Worm (Caenorhabditis elegans) whole organism, young adult: Measurements from ENCODE around the gene T01D1.5.
A peak's percentile ranks its signal among the peaks of the same experiment; 100 is the strongest.

Experiments used
- B0019.2 ChIP-seq: fragments of 200-800 bp; sonication (Bioruptor generic); conservative IDR thresholded peaks from 2 replicates; pipeline ENCODE4 v1.3.6; 2022; ENCODE audit warnings: missing genetic modification reagents, missing genetic modification characterization, missing compliant biosample characterization
- B0035.1 ChIP-seq: sonication (generic microtip); optimal IDR thresholded peaks from 2 replicates; lab custom pipeline; 2016; ENCODE audit warnings: missing genetic modification characterization, mild to moderate bottlenecking, missing compliant biosample characterization, missing genotype, missing genetic modification reagents
- B0261.1 ChIP-seq: sonication (generic microtip); optimal IDR thresholded peaks from 2 replicates; lab custom pipeline; 2016; ENCODE audit warnings: mild to moderate bottlenecking, missing genetic modification characterization, moderate library complexity, missing compliant biosample characterization
- C06A6.2 ChIP-seq: fragments of 200-800 bp; sonication (Bioruptor generic); conservative IDR thresholded peaks from 2 replicates; pipeline ENCODE4 v1.3.6; 2022; ENCODE audit warnings: missing genetic modification characterization, missing compliant biosample characterization
- D2030.7 ChIP-seq: fragments of 200-800 bp; sonication (Bioruptor generic); IDR thresholded peaks from 2 replicates; pipeline ENCODE4 v1.3.6; 2022; ENCODE audit warnings: missing genetic modification reagents, missing genetic modification characterization, missing compliant biosample characterization
- F10E7.11 ChIP-seq: sonication (generic microtip); optimal IDR thresholded peaks from 2 replicates; lab custom pipeline; 2017; ENCODE audit warnings: mild to moderate bottlenecking, missing genetic modification characterization, moderate library complexity, missing compliant biosample characterization
- F23B12.7 ChIP-seq: sonication (generic microtip); optimal IDR thresholded peaks from 2 replicates; lab custom pipeline; 2017; ENCODE audit warnings: missing genetic modification characterization, mild to moderate bottlenecking, missing compliant biosample characterization, antibody characterized with exemption, moderate library complexity; ENCODE audit not compliant: insufficient read depth
- F52B5.7 ChIP-seq: sonication (generic microtip); optimal IDR thresholded peaks from 2 replicates; lab custom pipeline; 2016; ENCODE audit warnings: mild to moderate bottlenecking, missing genetic modification characterization, missing compliant biosample characterization
- F57A8.1 ChIP-seq: fragments of 200-800 bp; sonication (Bioruptor generic); optimal IDR thresholded peaks from 2 replicates; lab custom pipeline; 2018; ENCODE audit warnings: mild to moderate bottlenecking, missing genetic modification characterization, moderate library complexity, missing compliant biosample characterization
- Y95B8A.8 ChIP-seq: fragments of 200-800 bp; sonication (Bioruptor generic); IDR thresholded peaks from 2 replicates; pipeline ENCODE4 v1.3.6; 2022; ENCODE audit warnings: missing genetic modification reagents, missing genetic modification characterization, missing compliant biosample characterization
- ZK185.1 ChIP-seq: sonication (generic microtip); optimal IDR thresholded peaks from 2 replicates; lab custom pipeline; 2016; ENCODE audit warnings: mild to moderate bottlenecking, missing genetic modification characterization, missing compliant biosample characterization; ENCODE audit not compliant: poor library complexity, severe bottlenecking
- atf-7 ChIP-seq: sonication (generic microtip); optimal IDR thresholded peaks from 2 replicates; lab custom pipeline; 2017; ENCODE audit warnings: mild to moderate bottlenecking, missing genetic modification characterization, missing compliant biosample characterization
- athp-1 ChIP-seq: sonication (generic microtip); optimal IDR thresholded peaks from 2 replicates; lab custom pipeline; 2017; ENCODE audit warnings: mild to moderate bottlenecking, missing genetic modification characterization, missing compliant biosample characterization
- attf-3 ChIP-seq: fragments of 200-800 bp; sonication (Bioruptor generic); conservative IDR thresholded peaks from 2 replicates; pipeline ENCODE4 v1.3.6; 2022; ENCODE audit warnings: missing genetic modification reagents, missing genetic modification characterization, missing compliant biosample characterization
- attf-5 ChIP-seq: fragments of 200-800 bp; sonication (Bioruptor generic); optimal IDR thresholded peaks from 2 replicates; lab custom pipeline; 2018; ENCODE audit warnings: mild to moderate bottlenecking, missing genetic modification characterization, missing compliant biosample characterization
- attf-6 ChIP-seq: fragments of 200-800 bp; sonication (Bioruptor generic); IDR thresholded peaks from 2 replicates; pipeline ENCODE4 v1.3.6; 2022; ENCODE audit warnings: missing genetic modification reagents, missing genetic modification characterization, missing compliant biosample characterization
- bed-1 ChIP-seq: fragments of 200-800 bp; sonication (Bioruptor generic); IDR thresholded peaks from 2 replicates; pipeline ENCODE4 v1.3.6; 2022; ENCODE audit warnings: missing genetic modification reagents, missing genetic modification characterization, missing compliant biosample characterization
- bed-2 ChIP-seq: fragments of 200-800 bp; sonication (Bioruptor generic); IDR thresholded peaks from 2 replicates; pipeline ENCODE4 v1.3.6; 2022; ENCODE audit warnings: missing genetic modification reagents, missing genetic modification characterization, missing compliant biosample characterization
- ceh-100 ChIP-seq: fragments of 200-800 bp; sonication (Bioruptor generic); IDR thresholded peaks from 2 replicates; pipeline ENCODE4 v1.3.6; 2022; ENCODE audit warnings: missing genetic modification reagents, missing genetic modification characterization, missing compliant biosample characterization
- chd-7 ChIP-seq: sonication (generic microtip); optimal IDR thresholded peaks from 2 replicates; lab custom pipeline; 2016; ENCODE audit warnings: mild to moderate bottlenecking, missing genetic modification characterization, moderate library complexity, missing compliant biosample characterization
- dox-1 ChIP-seq: fragments of 200-800 bp; sonication (Bioruptor generic); IDR thresholded peaks from 2 replicates; pipeline ENCODE4 v1.3.6; 2022; ENCODE audit warnings: missing genetic modification reagents, missing genetic modification characterization, missing compliant biosample characterization
- dpff-1 ChIP-seq: sonication (generic microtip); optimal IDR thresholded peaks from 2 replicates; lab custom pipeline; 2017; ENCODE audit warnings: mild to moderate bottlenecking, missing genetic modification characterization, missing compliant biosample characterization
- efl-1 ChIP-seq: fragments of 150-350 bp; optimal IDR thresholded peaks from 2 replicates; lab custom pipeline; 2014; ENCODE audit warnings: missing biosample characterization, missing genetic modification reagents, missing genetic modification characterization
- egl-18 ChIP-seq: fragments of 200-800 bp; sonication (Bioruptor generic); IDR thresholded peaks from 2 replicates; pipeline ENCODE4 v1.3.6; 2022; ENCODE audit warnings: missing genetic modification reagents, missing genetic modification characterization, missing compliant biosample characterization
- fkh-3 ChIP-seq: sonication (generic microtip); optimal IDR thresholded peaks from 2 replicates; lab custom pipeline; 2016; ENCODE audit warnings: mild to moderate bottlenecking, missing genetic modification characterization, missing compliant biosample characterization
- him-1 ChIP-seq: sonication (generic microtip); optimal IDR thresholded peaks from 2 replicates; lab custom pipeline; 2016; ENCODE audit warnings: missing genotype, missing genetic modification reagents, missing genetic modification characterization, missing compliant biosample characterization
- hmg-1.2 ChIP-seq: fragments of 200-800 bp; sonication (Bioruptor generic); IDR thresholded peaks from 2 replicates; pipeline ENCODE4 v1.3.6; 2022; ENCODE audit warnings: missing genetic modification reagents, missing genetic modification characterization, missing compliant biosample characterization
- hsf-1 ChIP-seq: fragments of 200-800 bp; sonication (Bioruptor generic); IDR thresholded peaks from 2 replicates; pipeline ENCODE4 v1.3.6; 2022; ENCODE audit warnings: missing genetic modification reagents, missing genetic modification characterization, missing compliant biosample characterization
- let-526 ChIP-seq: fragments of 200-800 bp; sonication (Bioruptor generic); IDR thresholded peaks from 2 replicates; pipeline ENCODE4 v1.3.6; 2022; ENCODE audit warnings: missing genetic modification reagents, missing genetic modification characterization, missing compliant biosample characterization
- let-607 ChIP-seq, 2 experiments: fragments of 200-800 bp in 1 of 2; sonication (Bioruptor generic) in 1 of 2; sonication (generic microtip) in 1 of 2; optimal IDR thresholded peaks; 2 replicates each; lab custom pipeline; 2016 to 2018; ENCODE audit warnings: mild to moderate bottlenecking in 2 of 2, missing compliant biosample characterization in 2 of 2, missing genetic modification characterization in 2 of 2, moderate library complexity in 2 of 2, missing genotype in 1 of 2
- lin-35 ChIP-seq, 3 experiments: fragments of 150-350 bp in 2 of 3; sonication (generic microtip) in 1 of 3; optimal IDR thresholded peaks; 2 replicates each; lab custom pipeline; 2014 to 2018; ENCODE audit warnings: missing biosample characterization in 3 of 3, missing genetic modification characterization in 3 of 3, missing genetic modification reagents in 3 of 3
- lsl-1 ChIP-seq: fragments of 200-800 bp; sonication (Bioruptor generic); optimal IDR thresholded peaks from 2 replicates; lab custom pipeline; 2018; ENCODE audit warnings: mild to moderate bottlenecking, missing genetic modification characterization, moderate library complexity, missing compliant biosample characterization
- madf-3 ChIP-seq: fragments of 200-800 bp; sonication (Bioruptor generic); IDR thresholded peaks from 2 replicates; pipeline ENCODE4 v1.3.6; 2022; ENCODE audit warnings: missing genetic modification reagents, missing genetic modification characterization, missing compliant biosample characterization
- mcd-1 ChIP-seq: fragments of 200-800 bp; sonication (Bioruptor generic); IDR thresholded peaks from 2 replicates; pipeline ENCODE4 v1.3.6; 2022; ENCODE audit warnings: missing genetic modification reagents, missing genetic modification characterization, missing compliant biosample characterization
- nhr-120 ChIP-seq: fragments of 200-800 bp; sonication (Bioruptor generic); IDR thresholded peaks from 2 replicates; pipeline ENCODE4 v1.3.6; 2022; ENCODE audit warnings: missing genetic modification characterization, missing compliant biosample characterization
- nhr-80 ChIP-seq: sonication (generic microtip); optimal IDR thresholded peaks from 2 replicates; lab custom pipeline; 2016; ENCODE audit warnings: missing genetic modification characterization, missing compliant biosample characterization
- nhr-90 ChIP-seq: sonication (generic microtip); optimal IDR thresholded peaks from 2 replicates; lab custom pipeline; 2016; ENCODE audit warnings: missing genotype, mild to moderate bottlenecking, missing genetic modification characterization, missing compliant biosample characterization
- pbrm-1 ChIP-seq: fragments of 200-800 bp; sonication (Bioruptor generic); IDR thresholded peaks from 2 replicates; pipeline ENCODE4 v1.3.6; 2022; ENCODE audit warnings: missing genetic modification reagents, missing genetic modification characterization, missing compliant biosample characterization
- rcor-1 ChIP-seq: fragments of 200-800 bp; sonication (Bioruptor generic); IDR thresholded peaks from 2 replicates; pipeline ENCODE4 v1.3.6; 2022; ENCODE audit warnings: missing genetic modification reagents, missing genetic modification characterization, missing compliant biosample characterization
- snpc-1.3 ChIP-seq: sonication (generic microtip); optimal IDR thresholded peaks from 2 replicates; lab custom pipeline; 2017; ENCODE audit warnings: missing genetic modification characterization, mild to moderate bottlenecking, missing compliant biosample characterization, antibody characterized with exemption, moderate library complexity, missing genotype, missing genetic modification reagents; ENCODE audit not compliant: insufficient read depth
- zim-3 ChIP-seq: sonication (generic microtip); optimal IDR thresholded peaks from 2 replicates; lab custom pipeline; 2017; ENCODE audit warnings: mild to moderate bottlenecking, missing genetic modification characterization, moderate library complexity, missing compliant biosample characterization
- ztf-28 ChIP-seq: fragments of 200-800 bp; sonication (Bioruptor generic); IDR thresholded peaks from 2 replicates; pipeline ENCODE4 v1.3.6; 2022; ENCODE audit warnings: missing genetic modification reagents, missing genetic modification characterization, missing compliant biosample characterization

T01D1.5 gene

DNA sequence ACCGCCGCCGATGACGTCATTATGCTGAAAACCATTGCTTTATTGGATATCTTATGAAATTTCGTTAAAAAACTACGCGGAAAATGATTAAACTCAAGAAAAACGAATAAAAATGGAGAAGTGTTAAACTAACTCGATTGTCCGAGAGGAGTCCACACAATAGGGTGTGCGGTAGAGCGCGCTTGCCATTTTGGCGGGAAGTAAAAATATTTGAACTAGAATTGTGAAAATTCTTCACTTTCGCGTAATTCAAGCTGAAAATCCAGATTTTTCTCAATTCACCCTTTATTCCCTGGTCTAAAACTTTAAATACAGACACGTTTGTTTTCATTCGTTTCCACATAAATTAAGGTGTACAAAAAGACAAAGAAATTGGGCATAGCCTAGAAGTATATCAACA is 27.7 kb upstream of the T01D1.5 start, which contains the start of gene F48A11.4 (continued):
- 0 out of 2 replicates have a peak, but pooled peaks have one; percentile 4 for TF ChIP-seq B0019.2
- TF ChIP-seq F52B5.7 = peak; percentile 79
- peak; percentile 95 for TF ChIP-seq ZK185.1 (tag; lab: Kevin White, UChicago)
- TF ChIP-seq chd-7 (tag; lab: Kevin White, UChicago) = peak; percentile 45
- TF ChIP-seq attf-5 (GFP tag; lab: Kevin White, UChicago) = peak; percentile 77
- peak; percentile 53 for TF ChIP-seq snpc-1.3
- peak; percentile 99 for TF ChIP-seq mcd-1 (GFP tag; lab: Robert Waterston, UW)
- TF ChIP-seq athp-1 (tag; lab: Kevin White, UChicago) = peak; percentile 75
- TF ChIP-seq ztf-28 (GFP tag; lab: Robert Waterston, UW) = no peak
- TF ChIP-seq D2030.7 (GFP tag; lab: Robert Waterston, UW) = peak; percentile 80
- TF ChIP-seq him-1 (tag; lab: Kevin White, UChicago) = peak; percentile 88
- 0 out of 2 replicates have a peak, but pooled peaks have one; percentile 46 for TF ChIP-seq bed-2 (GFP tag; lab: Robert Waterston, UW)
- TF ChIP-seq egl-18 (GFP tag; lab: Robert Waterston, UW) = 0 out of 2 replicates have a peak, but pooled peaks have one; percentile 19
- peak; percentile 71 for TF ChIP-seq attf-3
- peak; percentile 55 for TF ChIP-seq lsl-1
- TF ChIP-seq lin-35 (GFP tag; optimal IDR thresholded peaks at IDR 0.05; lab: Kevin White, UChicago) = peak; percentile 60 to 98 (median 86)
- TF ChIP-seq dox-1 (GFP tag; lab: Robert Waterston, UW) = peak; percentile 84
- peak; percentile 63 for TF ChIP-seq dpff-1 (tag; lab: Kevin White, UChicago)
- TF ChIP-seq Y95B8A.8 = peak; percentile 89
- TF ChIP-seq hmg-1.2 (GFP tag; lab: Robert Waterston, UW) = peak; percentile 60
- peak; percentile 93 for TF ChIP-seq rcor-1
- TF ChIP-seq zim-3 = peak; percentile 92
- 0 out of 2 replicates have a peak, but pooled peaks have one; percentile 42 for TF ChIP-seq bed-1 (GFP tag; lab: Robert Waterston, UW)
- no peak for TF ChIP-seq nhr-120 (GFP tag; lab: Robert Waterston, UW)
- peak; percentile 87 for TF ChIP-seq madf-3 (GFP tag; lab: Robert Waterston, UW)
- TF ChIP-seq F23B12.7 (tag; lab: Kevin White, UChicago) = peak; percentile 93
- peak; percentile 61 for TF ChIP-seq atf-7 (tag; lab: Kevin White, UChicago)
- peak; percentile 71 for TF ChIP-seq B0035.1
- TF ChIP-seq hsf-1 (GFP tag; lab: Robert Waterston, UW) = peak; percentile 52; the same call in 1 of the 2 replicates
- TF ChIP-seq efl-1 (GFP tag; lab: Kevin White, UChicago) = peak; percentile 93
- TF ChIP-seq C06A6.2 (GFP tag; lab: Robert Waterston, UW) = peak; percentile 90
- no peak for TF ChIP-seq B0261.1 (tag; lab: Kevin White, UChicago)
- peak; percentile 10 for TF ChIP-seq nhr-80 (tag; lab: Kevin White, UChicago)
- no peak for TF ChIP-seq F10E7.11 (tag; lab: Kevin White, UChicago)
- TF ChIP-seq fkh-3 (tag; lab: Kevin White, UChicago) = no peak
- 0 out of 2 replicates have a peak, but pooled peaks have one; percentile 63 for TF ChIP-seq attf-6 (GFP tag; lab: Robert Waterston, UW)
- no peak for TF ChIP-seq let-526 (GFP tag; lab: Robert Waterston, UW)
- peak; percentile 90 for TF ChIP-seq pbrm-1 (GFP tag; lab: Robert Waterston, UW)
- no peak for TF ChIP-seq F57A8.1
- TF ChIP-seq let-607 (tag; optimal IDR thresholded peaks at IDR 0.05; lab: Kevin White, UChicago) = peak; percentile 39 to 62
- TF ChIP-seq nhr-90 (tag; lab: Kevin White, UChicago) = no peak
- peak; percentile 79 for TF ChIP-seq ceh-100 (GFP tag; lab: Robert Waterston, UW)
